Worm (Caenorhabditis elegans) whole organism, dauer: ENCODE results near the gene F56F11.4.
"Not testable (repeated sequence)": the region's sequence is repeated elsewhere in the genome, so short reads cannot be mapped to it uniquely, and the experiment has no call there.

Source experiments
- unc-62 ChIP-seq: sonication (generic microtip); optimal IDR thresholded peaks from 2 replicates; lab custom pipeline; 2017; ENCODE audit warnings: missing biosample characterization, missing genetic modification reagents, missing genetic modification characterization

F56F11.4 gene

ce11 chrIII:2864669-2865068 lies 8.6 kb downstream of the F56F11.4 start:
- no peak for TF ChIP-seq unc-62

- no peak for TF ChIP-seq unc-62
Measured at ce11 chrIII:2866597-2866996, 10.6 kb downstream of the F56F11.4 start.

- TF ChIP-seq unc-62, result no peak
Measured at ce11 chrIII:2868416-2868815, 12.4 kb downstream of the F56F11.4 start.

- TF ChIP-seq unc-62, result no peak
Measured at ce11 chrIII:2869033-2869432, 13.0 kb downstream of the F56F11.4 start.

ce11 chrIII:2869512-2869911 lies 13.5 kb downstream of the F56F11.4 start:
- TF ChIP-seq unc-62, result no peak

- no peak for TF ChIP-seq unc-62
Measured at ce11 chrIII:2870228-2870627, 14.2 kb downstream of the F56F11.4 start.

- no peak for TF ChIP-seq unc-62
Measured at ce11 chrIII:2871817-2872216, 15.8 kb downstream of the F56F11.4 start.

- TF ChIP-seq unc-62, result no peak
Measured at ce11 chrIII:2873116-2873644, 17.2 kb downstream of the F56F11.4 start.

- TF ChIP-seq unc-62, result no peak
Measured at ce11 chrIII:2874144-2874868, 18.3 kb downstream of the F56F11.4 start, which contains the start of gene klf-1. Gene klf-1, plus strand, starts transcription at chrIII:2874818.

ce11 chrIII:2875946-2876345 lies 19.9 kb downstream of the F56F11.4 start:
- TF ChIP-seq unc-62, result no peak

- TF ChIP-seq unc-62, result no peak
Measured at ce11 chrIII:2879703-2880102, 23.7 kb downstream of the F56F11.4 start.

ce11 chrIII:2881117-2881516 lies 25.1 kb downstream of the F56F11.4 start:
- no peak for TF ChIP-seq unc-62

- not testable (repeated sequence) for TF ChIP-seq unc-62
Measured at ce11 chrIII:2881989-2882388, 26.0 kb downstream of the F56F11.4 start, which contains the start of gene F56F11.2. Gene F56F11.2, plus strand, starts transcription at chrIII:2882289.

ce11 chrIII:2891443-2891842 lies 35.4 kb downstream of the F56F11.4 start, which contains the start of gene F56F11.1:
Gene F56F11.1, plus strand, starts transcription at chrIII:2891743.
- TF ChIP-seq unc-62, result no peak

- no peak for TF ChIP-seq unc-62
Measured at ce11 chrIII:2899705-2900104, 43.7 kb downstream of the F56F11.4 start.

ce11 chrIII:2901117-2901516 lies 45.1 kb downstream of the F56F11.4 start, which contains the start of gene idpa-1:
Gene idpa-1, minus strand, starts transcription at chrIII:2901217.
- no peak for TF ChIP-seq unc-62

ce11 chrIII:2904164-2904563 lies 48.1 kb downstream of the F56F11.4 start:
- no peak for TF ChIP-seq unc-62

- no peak for TF ChIP-seq unc-62
Measured at ce11 chrIII:2907819-2908218, 51.8 kb downstream of the F56F11.4 start.
